Worm (Caenorhabditis elegans): ENCODE measurements around the gene cest-25.

cest-25 gene

ce11 chrIII:2770752-2771151 lies 31.4 kb upstream of the cest-25 start:
- TF ChIP-seq ceh-9 (tag; optimal IDR thresholded peaks at IDR 0.05) = no peak
- TF ChIP-seq lsy-12 (tag; optimal IDR thresholded peaks at IDR 0.05) = no peak
- TF ChIP-seq nhr-77 (tag; optimal IDR thresholded peaks at IDR 0.05) = no peak
- TF ChIP-seq nhr-23 (tag; optimal IDR thresholded peaks at IDR 0.05) = no peak
- no peak for TF ChIP-seq hmg-11 (tag; optimal IDR thresholded peaks at IDR 0.05)
- no peak for TF ChIP-seq sea-2 (GFP tag; optimal IDR thresholded peaks at IDR 0.05)
- TF ChIP-seq elt-1 (tag; optimal IDR thresholded peaks at IDR 0.05) = no peak
- no peak for TF ChIP-seq nhr-12 (tag; optimal IDR thresholded peaks at IDR 0.05)
- TF ChIP-seq fos-1 (tag; optimal IDR thresholded peaks at IDR 0.05) = no peak
- no peak for TF ChIP-seq eor-1 (tag; optimal IDR thresholded peaks at IDR 0.05)
- no peak for TF ChIP-seq egl-5 (tag; optimal IDR thresholded peaks at IDR 0.05)
- TF ChIP-seq aly-2 (tag; optimal IDR thresholded peaks at IDR 0.05) = no peak
- TF ChIP-seq skn-1 (tag; optimal IDR thresholded peaks at IDR 0.05) = no peak
- TF ChIP-seq mml-1 (tag; optimal IDR thresholded peaks at IDR 0.05) = no peak
- TF ChIP-seq daf-12 (tag; optimal IDR thresholded peaks at IDR 0.05) = no peak
- no peak for TF ChIP-seq nhr-43 (tag; optimal IDR thresholded peaks at IDR 0.05; ENCODE audit: poor library complexity, severe bottlenecking)
- no peak for TF ChIP-seq pha-4 (tag; optimal IDR thresholded peaks at IDR 0.05)

- TF ChIP-seq nhr-67 (tag; optimal IDR thresholded peaks at IDR 0.05) (no peak), elt-2 (tag; optimal IDR thresholded peaks at IDR 0.05) (no peak), eor-1 (tag; optimal IDR thresholded peaks at IDR 0.05) (no peak), hmg-11 (tag; optimal IDR thresholded peaks at IDR 0.05) (no peak), nhr-237 (tag; optimal IDR thresholded peaks at IDR 0.05) (no peak), mml-1 (tag; optimal IDR thresholded peaks at IDR 0.05) (no peak), nhr-12 (tag; optimal IDR thresholded peaks at IDR 0.05) (no peak), nhr-77 (tag; optimal IDR thresholded peaks at IDR 0.05) (no peak), tbx-2 (tag; optimal IDR thresholded peaks at IDR 0.05) (no peak), ceh-28 (tag; optimal IDR thresholded peaks at IDR 0.05) (no peak), skn-1 (tag; optimal IDR thresholded peaks at IDR 0.05) (no peak), fkh-10 (GFP tag; optimal IDR thresholded peaks at IDR 0.05) (no peak), lsy-12 (tag; optimal IDR thresholded peaks at IDR 0.05) (no peak), egl-27 (tag; optimal IDR thresholded peaks at IDR 0.05) (no peak), ztf-11 (tag; optimal IDR thresholded peaks at IDR 0.05) (no peak), nhr-28 (tag; optimal IDR thresholded peaks at IDR 0.05) (no peak)
Observed at ce11 chrIII:2769078-2769477, 29.7 kb upstream of the cest-25 start.

ce11 chrIII:2768635-2769034 lies 29.3 kb upstream of the cest-25 start, which contains the start of gene swsn-3:
Gene swsn-3, minus strand, starts transcription at chrIII:2768679.
- TF ChIP-seq zag-1 (tag; optimal IDR thresholded peaks at IDR 0.05) = peak; percentile 4
- peak; percentile 82 for TF ChIP-seq nhr-43 (tag; optimal IDR thresholded peaks at IDR 0.05; ENCODE audit: poor library complexity, severe bottlenecking)
- peak; percentile 67 for TF ChIP-seq jun-1 (tag; optimal IDR thresholded peaks at IDR 0.05)
- no peak for TF ChIP-seq ceh-16 (tag; optimal IDR thresholded peaks at IDR 0.05)
- TF ChIP-seq sea-2 (GFP tag; optimal IDR thresholded peaks at IDR 0.05) = no peak
- TF ChIP-seq nhr-67 (tag; optimal IDR thresholded peaks at IDR 0.05) = peak; percentile 69
- peak; percentile 43 for TF ChIP-seq fkh-10 (GFP tag; optimal IDR thresholded peaks at IDR 0.05)
- peak; percentile 5 for TF ChIP-seq nhr-76 (tag; optimal IDR thresholded peaks at IDR 0.05)
- no peak for TF ChIP-seq aly-2 (tag; optimal IDR thresholded peaks at IDR 0.05)
- TF ChIP-seq unc-39 (tag; optimal IDR thresholded peaks at IDR 0.05) = no peak
- peak; percentile 91 for TF ChIP-seq nfya-1 (tag; optimal IDR thresholded peaks at IDR 0.05; ENCODE audit: insufficient read depth)
- peak; percentile 64 for TF ChIP-seq skn-1 (tag; optimal IDR thresholded peaks at IDR 0.05)
- TF ChIP-seq fkh-2 (tag; optimal IDR thresholded peaks at IDR 0.05) = no peak
- peak; percentile 88 for TF ChIP-seq ceh-28 (tag; optimal IDR thresholded peaks at IDR 0.05)
- no peak for TF ChIP-seq unc-62 (GFP tag; optimal IDR thresholded peaks at IDR 0.05)
- TF ChIP-seq mdl-1 (tag; optimal IDR thresholded peaks at IDR 0.05) = peak; percentile 41
- no peak for TF ChIP-seq nhr-12 (tag; optimal IDR thresholded peaks at IDR 0.05)
- TF ChIP-seq nhr-77 (tag; optimal IDR thresholded peaks at IDR 0.05) = no peak
- peak; percentile 94 for TF ChIP-seq hmg-11 (tag; optimal IDR thresholded peaks at IDR 0.05)
- TF ChIP-seq ceh-82 (tag; optimal IDR thresholded peaks at IDR 0.05) = peak; percentile 79
- TF ChIP-seq nhr-25 (tag; optimal IDR thresholded peaks at IDR 0.05) = peak; percentile 75
- peak; percentile 79 for TF ChIP-seq snpc-4 (tag; optimal IDR thresholded peaks at IDR 0.05)
- peak; percentile 1 for TF ChIP-seq elt-1 (tag; optimal IDR thresholded peaks at IDR 0.05)
- no peak for TF ChIP-seq ztf-11 (tag; optimal IDR thresholded peaks at IDR 0.05)
- TF ChIP-seq elt-3 (tag; optimal IDR thresholded peaks at IDR 0.05) = no peak
- TF ChIP-seq R02D3.7 (tag; optimal IDR thresholded peaks at IDR 0.05) = peak; percentile 79
- TF ChIP-seq ztf-4 (tag; optimal IDR thresholded peaks at IDR 0.05) = no peak
- TF ChIP-seq daf-12 (tag; optimal IDR thresholded peaks at IDR 0.05) = no peak
- TF ChIP-seq lin-15B (tag; optimal IDR thresholded peaks at IDR 0.05) = peak; percentile 96
- peak; percentile 56 for TF ChIP-seq elt-2 (tag; optimal IDR thresholded peaks at IDR 0.05)
- TF ChIP-seq lin-39 (tag; optimal IDR thresholded peaks at IDR 0.05) = peak; percentile 68
- TF ChIP-seq ceh-9 (tag; optimal IDR thresholded peaks at IDR 0.05) = no peak
- TF ChIP-seq pqm-1 (tag; optimal IDR thresholded peaks at IDR 0.05) = peak; percentile 8
- peak; percentile 74 for TF ChIP-seq lsy-12 (tag; optimal IDR thresholded peaks at IDR 0.05)
- no peak for TF ChIP-seq ZK546.5 (tag; optimal IDR thresholded peaks at IDR 0.05)
- TF ChIP-seq fos-1 (tag; optimal IDR thresholded peaks at IDR 0.05) = no peak
- no peak for TF ChIP-seq eor-1 (tag; optimal IDR thresholded peaks at IDR 0.05)
- TF ChIP-seq ama-1 (optimal IDR thresholded peaks at IDR 0.05) = no peak
- TF ChIP-seq nhr-28 (tag; optimal IDR thresholded peaks at IDR 0.05) = no peak
- no peak for TF ChIP-seq nhr-11 (tag; optimal IDR thresholded peaks at IDR 0.05)
- peak; percentile 81 for TF ChIP-seq egl-5 (tag; optimal IDR thresholded peaks at IDR 0.05)
- peak; percentile 60 for TF ChIP-seq tbx-2 (tag; optimal IDR thresholded peaks at IDR 0.05)
- TF ChIP-seq nhr-237 (tag; optimal IDR thresholded peaks at IDR 0.05) = no peak

Measured in whole organism, L3 larva.